Fruit fly (Drosophila melanogaster) whole organism, prepupa: Measurements from ENCODE around the gene CG31687.
A peak's percentile ranks its signal among the peaks of the same experiment; 100 is the strongest.

ENCODE experiments used
- CG10631 ChIP-seq: fragments of 200-800 bp; sonication (Bioruptor generic); optimal IDR thresholded peaks from 2 replicates; lab custom pipeline; 2016; ENCODE audit warnings: missing biosample characterization, missing genetic modification characterization
- CG10669 ChIP-seq: fragments of 200-800 bp; sonication (Bioruptor generic); optimal IDR thresholded peaks from 3 replicates; lab custom pipeline; 2018; ENCODE audit warnings: missing biosample characterization, mild to moderate bottlenecking, missing genetic modification characterization, moderate library complexity
- CG15336 ChIP-seq: fragments of 200-800 bp; sonication (Bioruptor generic); IDR thresholded peaks from 2 replicates; pipeline ENCODE4 v1.3.6; 2022; ENCODE audit warnings: missing biosample characterization, missing genetic modification characterization
- CG3919 ChIP-seq: fragments of 200-800 bp; sonication (Bioruptor generic); optimal IDR thresholded peaks from 3 replicates; lab custom pipeline; 2016; ENCODE audit warnings: missing biosample characterization, missing genetic modification characterization
- CG6276 ChIP-seq: fragments of 200-800 bp; sonication (Bioruptor generic); optimal IDR thresholded peaks from 2 replicates; lab custom pipeline; 2017; ENCODE audit warnings: missing biosample characterization, mild to moderate bottlenecking, missing genetic modification characterization
- CG6854 ChIP-seq: fragments of 200-800 bp; sonication (Bioruptor generic); optimal IDR thresholded peaks from 2 replicates; lab custom pipeline; 2017; ENCODE audit warnings: missing biosample characterization, mild to moderate bottlenecking, missing genetic modification characterization
- Gug ChIP-seq: fragments of 200-800 bp; sonication (Bioruptor generic); IDR thresholded peaks from 2 replicates; pipeline ENCODE4 v1.3.6; 2022; ENCODE audit warnings: missing biosample characterization, missing genetic modification characterization
- Hr38 ChIP-seq: sonication (Bioruptor generic); optimal IDR thresholded peaks from 2 replicates; lab custom pipeline; 2016; ENCODE audit warnings: missing biosample characterization, missing genetic modification characterization
- Hr39 ChIP-seq: fragments of 200-800 bp; sonication (Bioruptor generic); optimal IDR thresholded peaks from 2 replicates; lab custom pipeline; 2016; ENCODE audit warnings: missing biosample characterization, missing genetic modification characterization
- Lpt ChIP-seq: fragments of 200-800 bp; sonication (Bioruptor generic); optimal IDR thresholded peaks from 3 replicates; lab custom pipeline; 2016; ENCODE audit warnings: missing biosample characterization, missing genetic modification characterization
- Met ChIP-seq: fragments of 200-800 bp; sonication (Bioruptor generic); optimal IDR thresholded peaks from 3 replicates; lab custom pipeline; 2016; ENCODE audit warnings: missing biosample characterization, missing genetic modification characterization
- fd85E ChIP-seq: fragments of 200-800 bp; sonication (Bioruptor generic); optimal IDR thresholded peaks from 3 replicates; lab custom pipeline; 2016; ENCODE audit warnings: missing biosample characterization, missing genetic modification characterization
- lz ChIP-seq: fragments of 200-800 bp; sonication (Bioruptor generic); optimal IDR thresholded peaks from 3 replicates; lab custom pipeline; 2016; ENCODE audit warnings: missing biosample characterization, missing genetic modification characterization
- ss ChIP-seq, 2 experiments: fragments of 200-800 bp; sonication (Bioruptor generic); optimal IDR thresholded peaks; 2 replicates in 1 of 2; 3 replicates in 1 of 2; lab custom pipeline; 2017 to 2018; ENCODE audit warnings: mild to moderate bottlenecking in 2 of 2, missing biosample characterization in 2 of 2, missing genetic modification characterization in 2 of 2, moderate library complexity in 1 of 2

dm6 chr2L:20428756-20429408, 21.1 kb upstream of the CG31687 start:
- TF ChIP-seq CG3919 (GFP tag; lab: Kevin White, UChicago): peak; percentile 52
- no peak for TF ChIP-seq Hr38
- TF ChIP-seq CG10669: no peak
- TF ChIP-seq CG15336 (GFP tag; lab: Robert Waterston, UW): 0 out of 2 replicates have a peak, but pooled peaks have one; percentile 8
- TF ChIP-seq lz: no peak
- TF ChIP-seq CG6276 (GFP tag; lab: Kevin White, UChicago): no peak
- peak; percentile 42 for TF ChIP-seq CG6854
- TF ChIP-seq Met: peak; percentile 12
- TF ChIP-seq CG10631 (GFP tag; lab: Kevin White, UChicago): peak; percentile 24
- TF ChIP-seq Gug (GFP tag; lab: Robert Waterston, UW): no peak
- no peak for TF ChIP-seq Hr39 (GFP tag; lab: Kevin White, UChicago)
- TF ChIP-seq ss (GFP tag; optimal IDR thresholded peaks at IDR 0.05; lab: Kevin White, UChicago): peak; percentile 36 to 61
- TF ChIP-seq fd85E (GFP tag; lab: Kevin White, UChicago): no peak
- TF ChIP-seq Lpt: no peak
